Worm (Caenorhabditis elegans) whole organism, late embryonic: ENCODE data around the gene K09C4.9.

ENCODE experiments used
- C08G9.2 ChIP-seq: sonication (generic microtip); optimal IDR thresholded peaks from 2 replicates; lab custom pipeline; 2016; ENCODE audit warnings: mild to moderate bottlenecking, missing genetic modification characterization, moderate library complexity, missing compliant biosample characterization
- C38D4.7 ChIP-seq: fragments of 200-800 bp; sonication (Bioruptor generic); optimal IDR thresholded peaks from 2 replicates; lab custom pipeline; 2018; ENCODE audit warnings: mild to moderate bottlenecking, missing genetic modification characterization, moderate library complexity, missing compliant biosample characterization
- T23F11.4 ChIP-seq: fragments of 200-800 bp; sonication (Bioruptor generic); optimal IDR thresholded peaks from 2 replicates; lab custom pipeline; 2018; ENCODE audit warnings: mild to moderate bottlenecking, missing genetic modification characterization, missing compliant biosample characterization
- ahr-1 ChIP-seq: sonication (generic microtip); optimal IDR thresholded peaks from 2 replicates; lab custom pipeline; 2016; ENCODE audit warnings: missing genetic modification characterization, missing compliant biosample characterization
- ceh-18 ChIP-seq: sonication (generic microtip); optimal IDR thresholded peaks from 2 replicates; lab custom pipeline; 2016; ENCODE audit warnings: missing genetic modification characterization, missing compliant biosample characterization
- ceh-19 ChIP-seq: fragments of 200-800 bp; sonication (Bioruptor generic); optimal IDR thresholded peaks from 2 replicates; lab custom pipeline; 2018; ENCODE audit warnings: mild to moderate bottlenecking, missing genetic modification characterization, missing compliant biosample characterization
- ceh-2 ChIP-seq: sonication (generic microtip); optimal IDR thresholded peaks from 2 replicates; lab custom pipeline; 2016; ENCODE audit warnings: missing genotype, missing genetic modification characterization, missing compliant biosample characterization
- ceh-30 ChIP-seq: fragments of 150-350 bp; optimal IDR thresholded peaks from 2 replicates; lab custom pipeline; 2014; ENCODE audit warnings: missing biosample characterization, missing genetic modification characterization
- ceh-31 ChIP-seq: sonication (generic microtip); optimal IDR thresholded peaks from 2 replicates; lab custom pipeline; 2016; ENCODE audit warnings: missing genetic modification characterization, missing compliant biosample characterization
- ceh-34 ChIP-seq: sonication (generic microtip); optimal IDR thresholded peaks from 2 replicates; lab custom pipeline; 2016; ENCODE audit warnings: mild to moderate bottlenecking, missing genetic modification characterization, missing compliant biosample characterization
- ceh-48 ChIP-seq: sonication (generic microtip); optimal IDR thresholded peaks from 2 replicates; lab custom pipeline; 2016; ENCODE audit warnings: missing genetic modification characterization, inconsistent platforms, missing compliant biosample characterization
- ceh-6 ChIP-seq: fragments of 200-800 bp; sonication (Bioruptor generic); optimal IDR thresholded peaks from 2 replicates; lab custom pipeline; 2018; ENCODE audit warnings: mild to moderate bottlenecking, missing genetic modification characterization, missing compliant biosample characterization
- che-1 ChIP-seq: sonication (generic microtip); optimal IDR thresholded peaks from 2 replicates; lab custom pipeline; 2016; ENCODE audit warnings: mild to moderate bottlenecking, missing genetic modification characterization, missing compliant biosample characterization
- dve-1 ChIP-seq: sonication (generic microtip); optimal IDR thresholded peaks from 2 replicates; lab custom pipeline; 2017; ENCODE audit warnings: antibody characterized with exemption, mild to moderate bottlenecking, missing genetic modification characterization, missing compliant biosample characterization
- elt-4 ChIP-seq: sonication (generic microtip); optimal IDR thresholded peaks from 2 replicates; lab custom pipeline; 2016; ENCODE audit warnings: missing genetic modification characterization, missing compliant biosample characterization
- fax-1 ChIP-seq: sonication (generic microtip); optimal IDR thresholded peaks from 2 replicates; lab custom pipeline; 2016; ENCODE audit warnings: missing genotype, missing genetic modification characterization, missing compliant biosample characterization
- fkh-6 ChIP-seq: sonication (generic microtip); optimal IDR thresholded peaks from 2 replicates; lab custom pipeline; 2016; ENCODE audit warnings: missing genetic modification characterization, missing compliant biosample characterization
- hlh-13 ChIP-seq: fragments of 200-800 bp; sonication (Bioruptor generic); optimal IDR thresholded peaks from 2 replicates; lab custom pipeline; 2018; ENCODE audit warnings: mild to moderate bottlenecking, missing genetic modification characterization, missing compliant biosample characterization
- hlh-15 ChIP-seq: sonication (generic microtip); optimal IDR thresholded peaks from 2 replicates; lab custom pipeline; 2016; ENCODE audit warnings: missing genetic modification characterization, missing compliant biosample characterization
- hlh-30 ChIP-seq: sonication (generic microtip); optimal IDR thresholded peaks from 2 replicates; lab custom pipeline; 2017; ENCODE audit warnings: antibody characterized with exemption, missing genetic modification characterization, missing compliant biosample characterization; ENCODE audit not compliant: insufficient read depth
- hlh-6 ChIP-seq: sonication (generic microtip); optimal IDR thresholded peaks from 2 replicates; lab custom pipeline; 2016; ENCODE audit warnings: missing genotype, missing genetic modification characterization, missing compliant biosample characterization
- hlh-8 ChIP-seq: sonication (generic microtip); optimal IDR thresholded peaks from 2 replicates; lab custom pipeline; 2016; ENCODE audit warnings: missing genotype, missing genetic modification characterization, missing compliant biosample characterization
- madf-2 ChIP-seq: sonication (generic microtip); optimal IDR thresholded peaks from 2 replicates; lab custom pipeline; 2017; ENCODE audit warnings: missing genetic modification characterization, missing compliant biosample characterization
- mec-3 ChIP-seq: sonication (generic microtip); optimal IDR thresholded peaks from 2 replicates; lab custom pipeline; 2016; ENCODE audit warnings: borderline replicate concordance, missing genetic modification characterization, missing compliant biosample characterization
- nfya-1 ChIP-seq: sonication (generic microtip); optimal IDR thresholded peaks from 2 replicates; lab custom pipeline; 2017; ENCODE audit warnings: missing genetic modification characterization, mild to moderate bottlenecking, missing compliant biosample characterization, antibody characterized with exemption, moderate library complexity
- nhr-11 ChIP-seq: fragments of 150-350 bp; optimal IDR thresholded peaks from 2 replicates; lab custom pipeline; 2014; ENCODE audit warnings: missing biosample characterization, missing genetic modification characterization
- nhr-232 ChIP-seq: sonication (generic microtip); optimal IDR thresholded peaks from 2 replicates; lab custom pipeline; 2016; ENCODE audit warnings: missing genetic modification characterization, missing compliant biosample characterization
- odd-2 ChIP-seq: sonication (generic microtip); optimal IDR thresholded peaks from 2 replicates; lab custom pipeline; 2017; ENCODE audit warnings: antibody characterized with exemption, mild to moderate bottlenecking, missing genetic modification characterization, missing compliant biosample characterization
- pag-3 ChIP-seq: sonication (generic microtip); optimal IDR thresholded peaks from 2 replicates; lab custom pipeline; 2016; ENCODE audit warnings: missing compliant biosample characterization, missing genetic modification characterization, borderline replicate concordance
- pax-1 ChIP-seq: fragments of 150-350 bp; optimal IDR thresholded peaks from 2 replicates; lab custom pipeline; 2014; ENCODE audit warnings: missing biosample characterization, missing genetic modification characterization
- pha-2 ChIP-seq: sonication (generic microtip); optimal IDR thresholded peaks from 2 replicates; lab custom pipeline; 2017; ENCODE audit warnings: mild to moderate bottlenecking, missing genetic modification characterization, missing compliant biosample characterization
- pqm-1 ChIP-seq: sonication (generic microtip); optimal IDR thresholded peaks from 2 replicates; lab custom pipeline; 2016; ENCODE audit warnings: missing genetic modification characterization, missing compliant biosample characterization
- rnt-1 ChIP-seq: sonication (generic microtip); optimal IDR thresholded peaks from 2 replicates; lab custom pipeline; 2016; ENCODE audit warnings: missing genetic modification characterization, missing compliant biosample characterization
- sdc-2 ChIP-seq: sonication (generic microtip); optimal IDR thresholded peaks from 2 replicates; lab custom pipeline; 2016; ENCODE audit warnings: missing genotype, missing genetic modification characterization, missing compliant biosample characterization
- sox-2 ChIP-seq: fragments of 200-800 bp; sonication (Bioruptor generic); IDR thresholded peaks from 2 replicates; pipeline ENCODE4 v1.3.6; 2022; ENCODE audit warnings: missing genetic modification reagents, missing genetic modification characterization, missing compliant biosample characterization
- sox-4 ChIP-seq: sonication (generic microtip); optimal IDR thresholded peaks from 2 replicates; lab custom pipeline; 2017; ENCODE audit warnings: mild to moderate bottlenecking, missing genetic modification characterization, inconsistent platforms, missing compliant biosample characterization
- tbx-2 ChIP-seq: sonication (generic microtip); optimal IDR thresholded peaks from 2 replicates; lab custom pipeline; 2016; ENCODE audit warnings: missing genetic modification characterization, missing compliant biosample characterization
- ttx-3 ChIP-seq: sonication (generic microtip); optimal IDR thresholded peaks from 2 replicates; lab custom pipeline; 2016; ENCODE audit warnings: missing genetic modification reagents, missing genetic modification characterization, missing compliant biosample characterization
- unc-42 ChIP-seq: sonication (generic microtip); optimal IDR thresholded peaks from 2 replicates; lab custom pipeline; 2016; ENCODE audit warnings: missing genotype, missing genetic modification characterization, missing compliant biosample characterization
- unc-55 ChIP-seq: sonication (generic microtip); optimal IDR thresholded peaks from 2 replicates; lab custom pipeline; 2017; ENCODE audit warnings: missing biosample characterization, missing genetic modification reagents, missing genetic modification characterization
- zip-5 ChIP-seq: sonication (generic microtip); optimal IDR thresholded peaks from 2 replicates; lab custom pipeline; 2016; ENCODE audit warnings: missing genetic modification characterization, missing compliant biosample characterization

The K09C4.9 gene

DNA sequence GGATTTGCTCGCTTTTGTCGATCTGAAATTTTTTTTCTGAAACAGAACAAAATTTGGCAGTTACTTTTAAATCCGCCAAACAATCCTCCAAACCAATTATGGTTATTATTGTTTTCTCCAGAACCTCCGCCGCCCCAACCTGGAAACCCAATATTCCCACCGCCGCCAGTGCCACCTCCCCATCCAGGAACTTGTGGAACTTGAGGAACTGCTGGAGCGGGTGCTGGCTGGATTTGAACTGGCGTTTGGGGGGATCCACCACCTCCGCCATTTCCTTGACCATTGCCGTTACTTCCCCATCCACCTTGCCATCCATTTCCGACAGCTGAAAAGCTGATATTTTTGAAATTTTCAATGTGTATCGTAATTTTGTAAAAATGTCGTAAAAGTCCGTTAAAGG, 23.8 kb downstream of the K09C4.9 start:
- TF ChIP-seq pqm-1 (tag; lab: Kevin White, UChicago) (no peak), ceh-48 (tag; lab: Kevin White, UChicago) (no peak), odd-2 (tag; lab: Kevin White, UChicago) (no peak), pax-1 (no peak), pha-2 (tag; lab: Kevin White, UChicago) (no peak), madf-2 (tag; lab: Kevin White, UChicago) (no peak), ceh-19 (GFP tag; lab: Kevin White, UChicago) (no peak), ceh-30 (tag; lab: Kevin White, UChicago) (no peak), ceh-2 (tag; lab: Kevin White, UChicago) (no peak), C08G9.2 (no peak), nfya-1 (tag; lab: Kevin White, UChicago) (no peak)

DNA sequence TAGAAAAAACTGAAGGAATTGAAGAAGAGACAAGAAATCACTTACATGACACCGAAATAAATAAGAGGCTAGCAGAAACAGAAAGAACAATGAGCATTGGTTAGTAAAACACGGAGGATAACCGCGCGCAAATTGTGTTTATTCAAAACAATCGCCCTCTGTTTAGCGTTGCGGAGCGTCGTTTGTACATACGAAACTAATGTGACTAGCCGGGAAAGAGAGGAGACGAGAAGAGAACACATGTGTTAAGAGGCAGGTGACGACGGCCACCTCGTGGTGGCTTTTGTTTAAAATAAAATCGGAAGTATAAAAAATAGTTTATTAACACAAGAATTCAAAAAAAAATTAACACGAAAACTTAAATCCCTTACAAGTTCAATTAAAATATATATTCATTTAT, 25.8 kb downstream of the K09C4.9 start, which contains the start of gene F40F4.7:
Gene F40F4.7, minus strand, starts transcription at position 122 of the 400 bp plus-strand sequence.
- TF ChIP-seq ceh-31 (tag; lab: Kevin White, UChicago) = peak; percentile 41
- no peak for TF ChIP-seq sox-4 (tag; lab: Kevin White, UChicago)
- peak; percentile 18 for TF ChIP-seq ceh-34 (tag; lab: Kevin White, UChicago)
- peak; percentile 57 for TF ChIP-seq tbx-2 (tag; lab: Kevin White, UChicago)
- TF ChIP-seq elt-4 (tag; lab: Kevin White, UChicago) = no peak
- no peak for TF ChIP-seq nhr-232
- no peak for TF ChIP-seq hlh-13 (GFP tag; lab: Kevin White, UChicago)
- TF ChIP-seq fax-1 (tag; lab: Kevin White, UChicago) = no peak
- no peak for TF ChIP-seq hlh-15 (tag; lab: Kevin White, UChicago)
- peak; percentile 54 for TF ChIP-seq nfya-1 (tag; lab: Kevin White, UChicago)
- peak; percentile 91 for TF ChIP-seq hlh-30 (tag; lab: Kevin White, UChicago)
- TF ChIP-seq unc-42 (tag; lab: Kevin White, UChicago) = peak; percentile 72
- no peak for TF ChIP-seq madf-2 (tag; lab: Kevin White, UChicago)
- no peak for TF ChIP-seq hlh-6 (tag; lab: Kevin White, UChicago)
- peak; percentile 51 for TF ChIP-seq hlh-8 (tag; lab: Kevin White, UChicago)
- no peak for TF ChIP-seq ahr-1 (tag; lab: Kevin White, UChicago)
- TF ChIP-seq ceh-18 (tag; lab: Kevin White, UChicago) = peak; percentile 12
- TF ChIP-seq C38D4.7 (GFP tag; lab: Kevin White, UChicago) = no peak
- no peak for TF ChIP-seq nhr-11
- TF ChIP-seq mec-3 = no peak
- no peak for TF ChIP-seq T23F11.4
- no peak for TF ChIP-seq ttx-3 (tag; lab: Kevin White, UChicago)
- no peak for TF ChIP-seq pax-1
- TF ChIP-seq rnt-1 (tag; lab: Kevin White, UChicago) = peak; percentile 29
- no peak for TF ChIP-seq ceh-6 (GFP tag; lab: Kevin White, UChicago)
- TF ChIP-seq ceh-48 (tag; lab: Kevin White, UChicago) = no peak
- TF ChIP-seq pag-3 (tag; lab: Kevin White, UChicago) = no peak
- no peak for TF ChIP-seq sox-2 (GFP tag; lab: Robert Waterston, UW)
- no peak for TF ChIP-seq fkh-6 (tag; lab: Kevin White, UChicago)
- TF ChIP-seq sdc-2 (tag; lab: Kevin White, UChicago) = peak; percentile 7
- TF ChIP-seq unc-55 (GFP tag; lab: Kevin White, UChicago) = peak; percentile 61
- TF ChIP-seq dve-1 = no peak
- no peak for TF ChIP-seq zip-5 (tag; lab: Kevin White, UChicago)
- TF ChIP-seq che-1 (tag; lab: Kevin White, UChicago) = no peak
- TF ChIP-seq, all 69 proteins: peak for 11
